Fruit fly (Drosophila melanogaster) whole organism, embryonic: ENCODE data around the gene Rab40.

Source experiments
- B-H2 ChIP-seq: fragments of 200-800 bp; sonication (Bioruptor generic); optimal IDR thresholded peaks from 2 replicates; lab custom pipeline; 2018; ENCODE audit warnings: missing biosample characterization, mild to moderate bottlenecking, missing genetic modification characterization
- Bdp1 ChIP-seq: fragments of 200-800 bp; sonication (Bioruptor generic); optimal IDR thresholded peaks from 3 replicates; lab custom pipeline; 2016; ENCODE audit warnings: missing biosample characterization, missing genetic modification characterization
- Bgb ChIP-seq: fragments of 200-800 bp; sonication (Bioruptor generic); IDR thresholded peaks from 2 replicates; pipeline ENCODE4 v1.3.6; 2022; ENCODE audit warnings: missing biosample characterization, missing genetic modification characterization; ENCODE audit not compliant: partially characterized antibody
- C15 ChIP-seq: fragments of 200-800 bp; sonication (Bioruptor generic); IDR thresholded peaks from 3 replicates; pipeline ENCODE4 v1.3.6; 2022; ENCODE audit warnings: missing biosample characterization, missing genetic modification characterization
- CG10274 ChIP-seq: fragments of 200-800 bp; sonication (Bioruptor generic); optimal IDR thresholded peaks from 3 replicates; lab custom pipeline; 2017; ENCODE audit warnings: missing biosample characterization, mild to moderate bottlenecking, missing genetic modification characterization
- CG10654 ChIP-seq: fragments of 200-800 bp; sonication (Bioruptor generic); optimal IDR thresholded peaks from 2 replicates; lab custom pipeline; 2016; ENCODE audit warnings: missing biosample characterization, missing genetic modification characterization
- CG11456 ChIP-seq: fragments of 200-800 bp; sonication (Bioruptor generic); IDR thresholded peaks from 3 replicates; pipeline ENCODE4 v1.3.6; 2022; ENCODE audit warnings: missing biosample characterization, missing genetic modification characterization
- CG12071 ChIP-seq: fragments of 200-800 bp; sonication (Bioruptor generic); optimal IDR thresholded peaks from 3 replicates; lab custom pipeline; 2018; ENCODE audit warnings: missing biosample characterization, mild to moderate bottlenecking, missing genetic modification characterization
- CG12236 ChIP-seq: fragments of 200-800 bp; sonication (Bioruptor generic); optimal IDR thresholded peaks from 2 replicates; lab custom pipeline; 2016; ENCODE audit warnings: missing biosample characterization, missing genetic modification characterization
- CG14965 ChIP-seq: fragments of 200-800 bp; sonication (Bioruptor generic); optimal IDR thresholded peaks from 2 replicates; lab custom pipeline; 2016; ENCODE audit warnings: missing biosample characterization, missing genetic modification characterization, borderline replicate concordance
- CG17829 ChIP-seq: fragments of 200-800 bp; optimal IDR thresholded peaks from 2 replicates; lab custom pipeline; 2019; ENCODE audit warnings: missing biosample characterization, mild to moderate bottlenecking, missing genetic modification characterization, moderate library complexity
- CG2120 ChIP-seq: fragments of 200-800 bp; sonication (Bioruptor generic); optimal IDR thresholded peaks from 3 replicates; lab custom pipeline; 2016; ENCODE audit warnings: missing biosample characterization, missing genetic modification characterization
- CG30403 ChIP-seq: fragments of 200-800 bp; sonication (Bioruptor generic); optimal IDR thresholded peaks from 3 replicates; lab custom pipeline; 2016; ENCODE audit warnings: missing biosample characterization, missing genetic modification characterization
- CG3163 ChIP-seq: fragments of 200-800 bp; sonication (Bioruptor generic); optimal IDR thresholded peaks from 3 replicates; lab custom pipeline; 2016; ENCODE audit warnings: missing biosample characterization, missing genetic modification characterization
- CG6254 ChIP-seq: fragments of 200-800 bp; sonication (Bioruptor generic); optimal IDR thresholded peaks from 3 replicates; lab custom pipeline; 2017; ENCODE audit warnings: mild to moderate bottlenecking, missing biosample characterization, missing genetic modification reagents, missing genetic modification characterization
- CG8089 ChIP-seq: fragments of 200-800 bp; sonication (Bioruptor generic); optimal IDR thresholded peaks from 3 replicates; lab custom pipeline; 2016; ENCODE audit warnings: missing biosample characterization, missing genetic modification characterization
- CG9932 ChIP-seq: fragments of 200-800 bp; sonication (Bioruptor generic); IDR thresholded peaks from 2 replicates; pipeline ENCODE4 v1.3.6; 2022; ENCODE audit warnings: missing biosample characterization, missing genetic modification characterization
- Dll ChIP-seq: fragments of 200-800 bp; sonication (Bioruptor generic); IDR thresholded peaks from 4 replicates; pipeline ENCODE4 v1.3.6; 2022; ENCODE audit warnings: missing biosample characterization, missing genetic modification characterization; ENCODE audit not compliant: partially characterized antibody
- Doc2 ChIP-seq: fragments of 200-800 bp; sonication (Bioruptor generic); IDR thresholded peaks from 2 replicates; pipeline ENCODE4 v1.3.6; 2022; ENCODE audit warnings: missing biosample characterization, missing genetic modification characterization
- Fer3 ChIP-seq: fragments of 200-800 bp; sonication (Bioruptor generic); optimal IDR thresholded peaks from 2 replicates; lab custom pipeline; 2018; ENCODE audit warnings: missing biosample characterization, mild to moderate bottlenecking, missing genetic modification characterization, moderate library complexity
- Gug ChIP-seq: fragments of 200-800 bp; sonication (Bioruptor generic); IDR thresholded peaks from 4 replicates; pipeline ENCODE4 v1.3.6; 2022; ENCODE audit warnings: missing biosample characterization, missing genetic modification characterization
- Hand ChIP-seq: fragments of 200-800 bp; sonication (Bioruptor generic); optimal IDR thresholded peaks from 2 replicates; lab custom pipeline; 2017; ENCODE audit warnings: mild to moderate bottlenecking, missing biosample characterization, missing genetic modification reagents, missing genetic modification characterization
- Hey ChIP-seq: fragments of 200-800 bp; sonication (Bioruptor generic); optimal IDR thresholded peaks from 3 replicates; lab custom pipeline; 2018; ENCODE audit warnings: missing biosample characterization, mild to moderate bottlenecking, missing genetic modification characterization
- MESR4 ChIP-seq: fragments of 200-800 bp; sonication (Bioruptor generic); optimal IDR thresholded peaks from 2 replicates; lab custom pipeline; 2018; ENCODE audit warnings: missing biosample characterization, mild to moderate bottlenecking, missing genetic modification characterization, moderate library complexity
- Mad ChIP-seq: fragments of 200-800 bp; sonication (Bioruptor generic); optimal IDR thresholded peaks from 2 replicates; lab custom pipeline; 2016; ENCODE audit warnings: missing biosample characterization, missing genetic modification characterization
- NfI ChIP-seq: fragments of 200-800 bp; sonication (Bioruptor generic); optimal IDR thresholded peaks from 3 replicates; lab custom pipeline; 2018; ENCODE audit warnings: missing biosample characterization, mild to moderate bottlenecking, missing genetic modification characterization, moderate library complexity
- Sox100B ChIP-seq: fragments of 200-800 bp; sonication (Bioruptor generic); optimal IDR thresholded peaks from 3 replicates; lab custom pipeline; 2018; ENCODE audit warnings: missing biosample characterization, mild to moderate bottlenecking, missing genetic modification characterization
- Tbp ChIP-seq: fragments of >200 bp; optimal IDR thresholded peaks from 2 replicates; lab custom pipeline; 2018; ENCODE audit warnings: missing biosample characterization, missing genetic modification characterization
- ab ChIP-seq: fragments of 200-800 bp; sonication (Bioruptor generic); optimal IDR thresholded peaks from 2 replicates; lab custom pipeline; 2016; ENCODE audit warnings: missing biosample characterization, missing genetic modification characterization
- al ChIP-seq: fragments of 200-800 bp; sonication (Bioruptor generic); IDR thresholded peaks from 2 replicates; pipeline ENCODE4 v1.3.6; 2022; ENCODE audit warnings: missing biosample characterization, missing genetic modification characterization
- amos ChIP-seq: fragments of 200-800 bp; sonication (Bioruptor generic); IDR thresholded peaks from 2 replicates; pipeline ENCODE4 v1.3.6; 2022; ENCODE audit warnings: missing biosample characterization, missing genetic modification characterization; ENCODE audit not compliant: partially characterized antibody
- btn ChIP-seq: fragments of 200-800 bp; sonication (Bioruptor generic); optimal IDR thresholded peaks from 2 replicates; lab custom pipeline; 2016; ENCODE audit warnings: missing biosample characterization, missing genetic modification characterization
- cato ChIP-seq: fragments of 200-800 bp; sonication (Bioruptor generic); optimal IDR thresholded peaks from 2 replicates; lab custom pipeline; 2016; ENCODE audit warnings: missing biosample characterization, missing genetic modification characterization, borderline replicate concordance
- chm ChIP-seq: fragments of 200-800 bp; sonication (Bioruptor generic); IDR thresholded peaks from 2 replicates; pipeline ENCODE4 v1.3.6; 2022; ENCODE audit warnings: missing biosample characterization, missing genetic modification characterization
- dmrt99B ChIP-seq: fragments of 200-800 bp; sonication (Bioruptor generic); optimal IDR thresholded peaks from 2 replicates; lab custom pipeline; 2018; ENCODE audit warnings: missing biosample characterization, mild to moderate bottlenecking, missing genetic modification characterization, moderate library complexity
- dysf ChIP-seq: fragments of 200-800 bp; sonication (Bioruptor generic); IDR thresholded peaks from 3 replicates; pipeline ENCODE4 v1.3.6; 2022; ENCODE audit warnings: missing biosample characterization, missing genetic modification characterization
- gcm ChIP-seq: fragments of 200-800 bp; sonication (Bioruptor generic); optimal IDR thresholded peaks from 2 replicates; lab custom pipeline; 2019; ENCODE audit warnings: missing biosample characterization, mild to moderate bottlenecking, missing genetic modification characterization, moderate library complexity
- gcm2 ChIP-seq: fragments of 200-800 bp; sonication (Bioruptor generic); optimal IDR thresholded peaks from 2 replicates; lab custom pipeline; 2016; ENCODE audit warnings: missing biosample characterization, missing genetic modification characterization
- hb ChIP-seq: fragments of 200-800 bp; sonication (Bioruptor generic); IDR thresholded peaks from 3 replicates; pipeline ENCODE4 v1.3.6; 2022; ENCODE audit warnings: missing biosample characterization, missing genetic modification characterization; ENCODE audit not compliant: partially characterized antibody
- lab ChIP-seq: fragments of 200-800 bp; sonication (Bioruptor generic); optimal IDR thresholded peaks from 3 replicates; lab custom pipeline; 2017; ENCODE audit warnings: missing biosample characterization, missing genetic modification characterization, mild to moderate bottlenecking, moderate library complexity, missing genetic modification reagents
- mam ChIP-seq: fragments of 200-800 bp; sonication (Bioruptor generic); optimal IDR thresholded peaks from 3 replicates; lab custom pipeline; 2016; ENCODE audit warnings: missing biosample characterization, missing genetic modification characterization
- mirr ChIP-seq: fragments of 200-800 bp; sonication (Bioruptor generic); optimal IDR thresholded peaks from 3 replicates; lab custom pipeline; 2018; ENCODE audit warnings: missing biosample characterization, mild to moderate bottlenecking, missing genetic modification characterization
- repo ChIP-seq: fragments of 200-800 bp; sonication (Bioruptor generic); optimal IDR thresholded peaks from 2 replicates; lab custom pipeline; 2016; ENCODE audit warnings: missing biosample characterization, missing genetic modification characterization
- run ChIP-seq: fragments of 200-800 bp; sonication (Bioruptor generic); optimal IDR thresholded peaks from 3 replicates; lab custom pipeline; 2018; ENCODE audit warnings: missing biosample characterization, mild to moderate bottlenecking, missing genetic modification characterization
- sqz ChIP-seq: fragments of 200-800 bp; sonication (Bioruptor generic); optimal IDR thresholded peaks from 3 replicates; lab custom pipeline; 2018; ENCODE audit warnings: missing biosample characterization, mild to moderate bottlenecking, missing genetic modification characterization
- tio ChIP-seq: fragments of 200-800 bp; sonication (Bioruptor generic); optimal IDR thresholded peaks from 2 replicates; lab custom pipeline; 2017; ENCODE audit warnings: missing biosample characterization, missing genetic modification characterization, inconsistent platforms
- wek ChIP-seq: fragments of 200-800 bp; sonication (Bioruptor generic); optimal IDR thresholded peaks from 3 replicates; lab custom pipeline; 2018; ENCODE audit warnings: missing biosample characterization, mild to moderate bottlenecking, missing genetic modification characterization, moderate library complexity
- wor ChIP-seq: fragments of 200-800 bp; sonication (Bioruptor generic); IDR thresholded peaks from 2 replicates; pipeline ENCODE4 v1.3.6; 2022; ENCODE audit warnings: missing biosample characterization, missing genetic modification characterization

Gene Rab40

DNA sequence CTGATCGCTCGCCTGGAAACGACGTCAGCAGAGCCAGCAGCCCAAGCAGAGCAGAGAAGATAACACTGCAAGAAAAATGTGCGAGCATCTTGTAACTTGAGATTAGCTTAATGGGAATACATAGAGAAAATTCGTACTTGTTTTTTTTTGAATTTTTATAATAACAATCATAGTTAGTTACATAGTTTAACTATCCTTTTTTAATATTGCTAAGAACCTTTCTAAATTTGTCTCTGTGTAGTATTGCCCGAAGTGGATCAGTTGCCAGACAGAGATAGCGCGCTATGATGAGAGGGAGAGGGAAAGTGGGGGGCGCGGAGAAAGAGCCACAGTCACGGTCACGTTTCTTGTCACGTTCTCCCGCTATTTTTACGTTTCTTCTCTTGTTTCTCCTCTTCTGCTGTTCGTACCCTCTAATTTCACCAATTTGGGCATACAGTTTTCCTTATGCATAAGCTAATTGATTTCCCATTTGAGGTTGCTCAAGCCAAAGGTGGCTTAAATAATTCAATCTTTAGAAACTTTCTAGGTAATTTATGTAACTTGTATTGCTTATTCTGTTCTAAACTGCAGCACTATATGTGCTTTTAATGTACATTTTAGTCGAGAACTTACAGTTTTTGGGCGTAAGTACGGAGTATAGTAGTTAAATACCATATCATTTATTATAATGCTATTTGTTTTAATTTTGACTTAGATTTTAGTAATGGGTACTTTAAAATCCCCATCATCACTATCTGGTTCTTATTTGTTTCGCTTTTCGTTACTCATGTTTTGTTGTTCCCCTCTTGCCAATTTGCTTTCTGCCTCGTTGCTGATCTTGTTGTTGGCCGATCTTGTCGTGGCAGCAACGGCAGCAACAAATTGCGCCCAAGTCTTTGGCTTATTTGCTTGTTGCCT lies 48.1 kb upstream of the Rab40 start (continued):
- TF ChIP-seq Sox100B (GFP tag; lab: Kevin White, UChicago) (peak; percentile 66), CG3163 (no peak), CG2120 (GFP tag; lab: Kevin White, UChicago) (peak; percentile 71), gcm (GFP tag; lab: Kevin White, UChicago) (peak; percentile 80), wor (peak; percentile 36; the same call in 1 of the 2 replicates), wek (no peak), dysf (GFP tag; lab: Robert Waterston, UW) (peak; percentile 79), Bdp1 (GFP tag; lab: Kevin White, UChicago) (peak; percentile 42), CG10654 (GFP tag; lab: Kevin White, UChicago) (peak; percentile 76), Gug (peak; percentile 47; the same call in 3 of the 4 replicates), Hey (tag; lab: Kevin White, UChicago) (no peak), gcm2 (GFP tag; lab: Kevin White, UChicago) (peak; percentile 34), CG12071 (GFP tag; lab: Kevin White, UChicago) (peak; percentile 45), Mad (GFP tag; lab: Kevin White, UChicago) (peak; percentile 55), dmrt99B (tag; lab: Kevin White, UChicago) (peak; percentile 81), NfI (peak; percentile 63), Fer3 (tag; lab: Kevin White, UChicago) (peak; percentile 76), CG6254 (GFP tag; lab: Kevin White, UChicago) (peak; percentile 76), MESR4 (GFP tag; lab: Kevin White, UChicago) (no peak), CG9932 (GFP tag; lab: Robert Waterston, UW) (peak; percentile 61; the same call in 1 of the 2 replicates), hb (GFP tag; lab: Robert Waterston, UW) (no peak), mam (GFP tag; lab: Kevin White, UChicago) (peak; percentile 68), Tbp (GFP tag; lab: Kevin White, UChicago) (no peak), repo (peak; percentile 64), run (tag; lab: Kevin White, UChicago) (peak; percentile 34), Bgb (GFP tag; lab: Robert Waterston, UW) (no peak), CG12236 (GFP tag; lab: Kevin White, UChicago) (peak; percentile 21), CG10274 (GFP tag; lab: Kevin White, UChicago) (no peak), B-H2 (GFP tag; lab: Kevin White, UChicago) (no peak), sqz (peak; percentile 65), al (GFP tag; lab: Robert Waterston, UW) (0 out of 2 replicates have a peak, but pooled peaks have one; percentile 37), ab (GFP tag; lab: Kevin White, UChicago) (no peak), Hand (GFP tag; lab: Kevin White, UChicago) (no peak), cato (GFP tag; lab: Kevin White, UChicago) (peak; percentile 63), tio (peak; percentile 66), CG11456 (GFP tag; lab: Robert Waterston, UW) (0 out of 3 replicates have a peak, but pooled peaks have one; percentile 59), CG8089 (GFP tag; lab: Kevin White, UChicago) (peak; percentile 63), chm (GFP tag; lab: Robert Waterston, UW) (no peak), CG30403 (GFP tag; lab: Kevin White, UChicago) (peak; percentile 79), btn (GFP tag; lab: Kevin White, UChicago) (peak; percentile 68), amos (no peak), Doc2 (GFP tag; lab: Robert Waterston, UW) (no peak), mirr (GFP tag; lab: Kevin White, UChicago) (no peak), CG14965 (GFP tag; lab: Kevin White, UChicago) (peak; percentile 12), lab (GFP tag; lab: Kevin White, UChicago) (peak; percentile 78), CG17829 (tag; lab: Kevin White, UChicago) (peak; percentile 69), Dll (GFP tag; lab: Robert Waterston, UW) (no peak), C15 (GFP tag; lab: Robert Waterston, UW) (0 out of 3 replicates have a peak, but pooled peaks have one; percentile 55)
